Worm (Caenorhabditis elegans) whole organism, L3 larva: ENCODE data around the gene F23B2.7.

Experiments used
- aly-2 ChIP-seq: fragments of 150-350 bp; optimal IDR thresholded peaks from 2 replicates; lab custom pipeline; 2014; ENCODE audit warnings: missing biosample characterization, missing genetic modification characterization
- ceh-28 ChIP-seq: fragments of 150-350 bp; optimal IDR thresholded peaks from 2 replicates; lab custom pipeline; 2014; ENCODE audit warnings: missing biosample characterization, missing genetic modification reagents, missing genetic modification characterization
- daf-12 ChIP-seq: fragments of 150-350 bp; optimal IDR thresholded peaks from 2 replicates; lab custom pipeline; 2014; ENCODE audit warnings: missing biosample characterization, missing genetic modification reagents, missing genetic modification characterization
- egl-5 ChIP-seq: fragments of 150-350 bp; optimal IDR thresholded peaks from 2 replicates; lab custom pipeline; 2017; ENCODE audit warnings: missing biosample characterization, missing genetic modification reagents, missing genetic modification characterization, inconsistent platforms
- elt-2 ChIP-seq: sonication (generic microtip); optimal IDR thresholded peaks from 2 replicates; lab custom pipeline; 2016; ENCODE audit warnings: missing genetic modification reagents, mild to moderate bottlenecking, missing genetic modification characterization, missing compliant biosample characterization
- elt-3 ChIP-seq, 3 experiments: fragments of 150-350 bp in 1 of 3; sonication (generic microtip) in 2 of 3; optimal IDR thresholded peaks; 2 replicates in 2 of 3; 4 replicates in 1 of 3; lab custom pipeline; 2014 to 2017; ENCODE audit warnings: missing biosample characterization in 3 of 3, missing genetic modification characterization in 3 of 3
- eor-1 ChIP-seq, 2 experiments: fragments of 150-350 bp; optimal IDR thresholded peaks; 2 replicates each; lab custom pipeline; 2014 to 2018; ENCODE audit warnings: missing biosample characterization in 2 of 2, missing genetic modification characterization in 2 of 2
- fkh-10 ChIP-seq: sonication (generic microtip); optimal IDR thresholded peaks from 2 replicates; lab custom pipeline; 2017; ENCODE audit warnings: missing biosample characterization, missing genetic modification reagents, missing genetic modification characterization
- fkh-2 ChIP-seq: fragments of 150-350 bp; optimal IDR thresholded peaks from 2 replicates; lab custom pipeline; 2014; ENCODE audit warnings: missing biosample characterization, missing genetic modification reagents, missing genetic modification characterization
- fos-1 ChIP-seq: fragments of 150-350 bp; optimal IDR thresholded peaks from 2 replicates; lab custom pipeline; 2014; ENCODE audit warnings: missing biosample characterization, missing genetic modification characterization
- hmg-11 ChIP-seq: sonication (generic microtip); optimal IDR thresholded peaks from 2 replicates; lab custom pipeline; 2016; ENCODE audit warnings: missing genetic modification characterization, missing compliant biosample characterization
- jun-1 ChIP-seq: fragments of 150-350 bp; optimal IDR thresholded peaks from 2 replicates; lab custom pipeline; 2014; ENCODE audit warnings: missing biosample characterization, missing genetic modification reagents, missing genetic modification characterization
- lin-15B ChIP-seq: fragments of 150-350 bp; optimal IDR thresholded peaks from 2 replicates; lab custom pipeline; 2014; ENCODE audit warnings: missing biosample characterization, missing genetic modification characterization
- lin-39 ChIP-seq: fragments of 150-350 bp; optimal IDR thresholded peaks from 2 replicates; lab custom pipeline; 2018; ENCODE audit warnings: missing biosample characterization, missing genetic modification reagents, missing genetic modification characterization
- lsy-12 ChIP-seq: sonication (generic microtip); optimal IDR thresholded peaks from 2 replicates; lab custom pipeline; 2016; ENCODE audit warnings: mild to moderate bottlenecking, missing genetic modification characterization, missing compliant biosample characterization
- mml-1 ChIP-seq: fragments of 150-350 bp; sonication (generic microtip); optimal IDR thresholded peaks from 3 replicates; lab custom pipeline; 2014; ENCODE audit warnings: missing biosample characterization, missing genetic modification characterization
- nhr-11 ChIP-seq: fragments of 150-350 bp; optimal IDR thresholded peaks from 2 replicates; lab custom pipeline; 2014; ENCODE audit warnings: missing biosample characterization, missing genetic modification characterization
- nhr-12 ChIP-seq: fragments of 150-350 bp; optimal IDR thresholded peaks from 2 replicates; lab custom pipeline; 2014; ENCODE audit warnings: missing biosample characterization, missing genetic modification characterization
- nhr-23 ChIP-seq: fragments of 150-350 bp; optimal IDR thresholded peaks from 2 replicates; lab custom pipeline; 2014; ENCODE audit warnings: missing biosample characterization, missing genetic modification reagents, missing genetic modification characterization
- nhr-237 ChIP-seq: fragments of 150-350 bp; optimal IDR thresholded peaks from 2 replicates; lab custom pipeline; 2014; ENCODE audit warnings: missing biosample characterization, missing genetic modification characterization
- nhr-25 ChIP-seq: sonication (generic microtip); optimal IDR thresholded peaks from 2 replicates; lab custom pipeline; 2017; ENCODE audit warnings: missing biosample characterization, missing genetic modification characterization
- nhr-43 ChIP-seq: sonication (generic microtip); optimal IDR thresholded peaks from 2 replicates; lab custom pipeline; 2016; ENCODE audit warnings: mild to moderate bottlenecking, missing genetic modification characterization, missing compliant biosample characterization; ENCODE audit not compliant: poor library complexity, severe bottlenecking
- nhr-67 ChIP-seq: fragments of 150-350 bp; optimal IDR thresholded peaks from 2 replicates; lab custom pipeline; 2014; ENCODE audit warnings: missing biosample characterization, missing genetic modification characterization
- pha-4 ChIP-seq: fragments of 150-350 bp; optimal IDR thresholded peaks from 2 replicates; lab custom pipeline; 2014; ENCODE audit warnings: missing biosample characterization, missing genetic modification reagents, missing genetic modification characterization
- pqm-1 ChIP-seq: fragments of 150-350 bp; optimal IDR thresholded peaks from 2 replicates; lab custom pipeline; 2017; ENCODE audit warnings: missing biosample characterization, missing genetic modification characterization, inconsistent platforms
- sea-2 ChIP-seq: fragments of 150-350 bp; sonication (generic microtip); optimal IDR thresholded peaks from 4 replicates; lab custom pipeline; 2014; ENCODE audit warnings: missing biosample characterization, missing genetic modification reagents, missing genetic modification characterization
- skn-1 ChIP-seq: fragments of 150-350 bp; optimal IDR thresholded peaks from 2 replicates; lab custom pipeline; 2014; ENCODE audit warnings: missing biosample characterization, missing genetic modification characterization
- snpc-4 ChIP-seq: fragments of 150-350 bp; optimal IDR thresholded peaks from 2 replicates; lab custom pipeline; 2014; ENCODE audit warnings: missing biosample characterization, missing genetic modification characterization
- tbx-2 ChIP-seq: sonication (generic microtip); optimal IDR thresholded peaks from 2 replicates; lab custom pipeline; 2016; ENCODE audit warnings: mild to moderate bottlenecking, missing genetic modification characterization, missing compliant biosample characterization
- unc-39 ChIP-seq: sonication (generic microtip); optimal IDR thresholded peaks from 4 replicates; lab custom pipeline; 2017; ENCODE audit warnings: missing biosample characterization, missing genetic modification characterization
- ztf-11 ChIP-seq: fragments of 150-350 bp; optimal IDR thresholded peaks from 2 replicates; lab custom pipeline; 2014; ENCODE audit warnings: missing biosample characterization, missing genetic modification characterization

F23B2.7 gene

ce11 chrIV:9146819-9147518 lies 3.3 kb upstream of the F23B2.7 start, which contains the start of the genes rpb-12 and aly-2:
TSS of gene rpb-12 (minus strand) at chrIV:9146869.
TSS of gene aly-2 (plus strand) at chrIV:9147468.
- peak; percentile 5 for TF ChIP-seq jun-1
- TF ChIP-seq lin-15B (tag; lab: Kevin White, UChicago): peak; percentile 89
- TF ChIP-seq elt-2: peak; percentile 37
- TF ChIP-seq snpc-4 (tag; lab: Kevin White, UChicago): peak; percentile 21
- TF ChIP-seq mml-1: no peak
- no peak for TF ChIP-seq nhr-67 (tag; lab: Kevin White, UChicago)
- no peak for TF ChIP-seq fkh-10 (GFP tag; lab: Kevin White, UChicago)
- peak; percentile 80 for TF ChIP-seq pha-4 (tag; lab: Kevin White, UChicago)
- no peak for TF ChIP-seq nhr-11
- TF ChIP-seq hmg-11: peak; percentile 71
- TF ChIP-seq skn-1 (tag; lab: Kevin White, UChicago): no peak
- TF ChIP-seq pqm-1 (tag; lab: Kevin White, UChicago): peak; percentile 23
- no peak for TF ChIP-seq daf-12 (tag; lab: Kevin White, UChicago)
- TF ChIP-seq nhr-23 (tag; lab: Kevin White, UChicago): no peak
- TF ChIP-seq egl-5 (tag; lab: Kevin White, UChicago): peak; percentile 19
- TF ChIP-seq lin-39: peak; percentile 62
- TF ChIP-seq nhr-25: peak; percentile 21
- no peak for TF ChIP-seq ceh-28

- TF ChIP-seq lsy-12 (tag; lab: Kevin White, UChicago): no peak
- TF ChIP-seq jun-1: no peak
- TF ChIP-seq nhr-23 (tag; lab: Kevin White, UChicago): no peak
- TF ChIP-seq pqm-1 (tag; lab: Kevin White, UChicago): no peak
- no peak for TF ChIP-seq mml-1
- TF ChIP-seq skn-1 (tag; lab: Kevin White, UChicago): no peak
- TF ChIP-seq nhr-12 (tag; lab: Kevin White, UChicago): no peak
- TF ChIP-seq fkh-2 (tag; lab: Kevin White, UChicago): no peak
- no peak for TF ChIP-seq ztf-11 (tag; lab: Kevin White, UChicago)
These were observed 4.0 kb downstream of the F23B2.7 start, which contains the start of gene F23B2.10 for ce11 chrIV:9154263-9154662. TSS of gene F23B2.10 (minus strand) at chrIV:9154363.

- no peak for TF ChIP-seq ceh-28
- peak; percentile 92 for TF ChIP-seq elt-2
- TF ChIP-seq pha-4 (tag; lab: Kevin White, UChicago): peak; percentile 18
- TF ChIP-seq nhr-237 (tag; lab: Kevin White, UChicago): no peak
- TF ChIP-seq jun-1: peak; percentile 12
- TF ChIP-seq pqm-1 (tag; lab: Kevin White, UChicago): peak; percentile 70
These were observed 8.9 kb downstream of the F23B2.7 start, which contains the start of gene pcp-3 for ce11 chrIV:9158969-9159800. TSS of gene pcp-3 (minus strand) at chrIV:9159019.

ce11 chrIV:9159863-9160262 lies 9.6 kb downstream of the F23B2.7 start:
- TF ChIP-seq skn-1 (tag; lab: Kevin White, UChicago): peak; percentile 62
- TF ChIP-seq elt-3 (tag; optimal IDR thresholded peaks at IDR 0.05; lab: Kevin White, UChicago): no peak
- TF ChIP-seq elt-2: peak; percentile 95
- no peak for TF ChIP-seq sea-2
- peak; percentile 93 for TF ChIP-seq pqm-1 (tag; lab: Kevin White, UChicago)
- TF ChIP-seq jun-1: peak; percentile 56
- no peak for TF ChIP-seq nhr-23 (tag; lab: Kevin White, UChicago)
- TF ChIP-seq fos-1 (tag; lab: Kevin White, UChicago): no peak
- TF ChIP-seq nhr-43 (tag; lab: Kevin White, UChicago): no peak

ce11 chrIV:9165027-9165426 lies 14.8 kb downstream of the F23B2.7 start, which contains the start of gene pcp-2:
TSS of gene pcp-2 (minus strand) at chrIV:9165127.
- no peak for TF ChIP-seq lin-15B (tag; lab: Kevin White, UChicago)
- no peak for TF ChIP-seq egl-5 (tag; lab: Kevin White, UChicago)
- TF ChIP-seq ceh-28: no peak
- no peak for TF ChIP-seq lsy-12 (tag; lab: Kevin White, UChicago)
- no peak for TF ChIP-seq eor-1 (tag; optimal IDR thresholded peaks at IDR 0.05; lab: Kevin White, UChicago)
- TF ChIP-seq elt-2: no peak
- no peak for TF ChIP-seq tbx-2 (tag; lab: Kevin White, UChicago)
- no peak for TF ChIP-seq pha-4 (tag; lab: Kevin White, UChicago)
- no peak for TF ChIP-seq sea-2
- no peak for TF ChIP-seq nhr-67 (tag; lab: Kevin White, UChicago)
- no peak for TF ChIP-seq nhr-23 (tag; lab: Kevin White, UChicago)
- no peak for TF ChIP-seq nhr-25
- no peak for TF ChIP-seq fkh-10 (GFP tag; lab: Kevin White, UChicago)
- no peak for TF ChIP-seq daf-12 (tag; lab: Kevin White, UChicago)
- no peak for TF ChIP-seq mml-1
- TF ChIP-seq elt-3 (tag; optimal IDR thresholded peaks at IDR 0.05; lab: Kevin White, UChicago): no peak
- TF ChIP-seq unc-39: no peak
- TF ChIP-seq aly-2 (tag; lab: Kevin White, UChicago): no peak
